Worm (Caenorhabditis elegans): ENCODE data around the gene sox-2.
A peak's percentile ranks its signal among the peaks of the same experiment; 100 is the strongest.

sox-2 gene

DNA sequence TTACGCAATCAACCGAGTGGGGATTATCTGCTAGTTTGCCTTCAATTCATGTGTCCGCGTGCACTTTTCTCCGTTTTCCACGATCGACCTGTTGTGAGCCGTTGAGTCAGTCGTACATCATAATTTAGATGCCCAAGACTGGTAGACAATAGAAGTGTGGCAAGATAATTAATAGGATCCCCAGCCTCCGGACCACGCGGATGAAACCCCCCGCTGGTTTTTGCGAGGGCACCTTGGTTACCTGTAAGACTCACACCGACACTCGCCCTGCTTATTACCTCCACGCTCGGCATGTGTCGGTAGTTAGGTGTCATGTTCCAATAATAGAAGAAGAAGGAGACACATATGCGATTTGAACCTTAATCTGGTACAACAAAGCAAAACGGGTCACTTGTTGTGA, 7.6 kb downstream of the sox-2 start:
- TF ChIP-seq ref-1 (GFP tag; conservative IDR thresholded peaks at IDR 0.05) (no peak), flt-1 (GFP tag; IDR thresholded peaks at IDR 0.05) (0 out of 2 replicates have a peak, but pooled peaks have one; percentile 15), ztf-23 (GFP tag; IDR thresholded peaks at IDR 0.05) (no peak), ztf-29 (GFP tag; IDR thresholded peaks at IDR 0.05) (no peak)

DNA sequence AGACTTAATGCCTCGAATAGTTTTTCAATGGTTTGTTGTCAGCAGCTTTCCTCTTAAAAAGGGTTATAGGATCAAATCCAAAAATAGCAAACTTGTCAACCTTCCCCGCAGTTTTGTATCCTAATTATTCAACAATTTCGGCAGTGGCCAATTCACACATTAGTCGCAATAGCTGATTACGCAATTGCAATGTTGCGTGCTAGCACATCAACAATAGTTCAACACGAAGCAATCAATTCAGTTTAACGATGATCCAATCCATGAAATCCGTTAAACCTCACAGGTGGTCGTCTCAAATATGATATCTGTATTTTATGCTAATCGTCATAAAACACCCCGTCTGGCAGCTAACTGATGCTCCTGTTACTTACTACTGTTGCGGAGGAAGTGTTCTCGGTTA, 10.9 kb downstream of the sox-2 start:
- TF ChIP-seq tab-1 (GFP tag; IDR thresholded peaks at IDR 0.05): 0 out of 2 replicates have a peak, but pooled peaks have one; percentile 53
- TF ChIP-seq klf-2 (GFP tag; conservative IDR thresholded peaks at IDR 0.05): no peak
- no peak for TF ChIP-seq ztf-23 (GFP tag; IDR thresholded peaks at IDR 0.05)
- no peak for TF ChIP-seq flt-1 (GFP tag; IDR thresholded peaks at IDR 0.05)

DNA sequence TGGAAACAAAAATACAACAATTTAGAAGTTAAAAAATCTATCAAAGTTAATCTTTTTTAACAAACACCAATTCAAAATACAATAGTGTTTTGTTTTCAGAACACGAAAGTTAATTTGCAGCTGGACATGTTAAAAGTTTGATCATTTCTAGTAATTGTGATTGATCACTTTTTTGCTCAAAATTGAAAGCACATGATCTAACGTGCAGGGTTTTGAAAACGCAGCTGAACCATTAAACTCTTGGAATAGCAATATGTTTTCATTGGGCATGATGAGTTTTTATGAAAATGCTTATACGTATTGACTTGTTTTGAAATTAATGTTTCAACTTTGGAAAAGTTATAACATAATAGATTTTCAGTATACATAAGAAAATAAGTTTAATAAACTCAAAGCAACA, 16.2 kb downstream of the sox-2 start:
- no peak for TF ChIP-seq klf-2 (GFP tag; conservative IDR thresholded peaks at IDR 0.05)
- no peak for TF ChIP-seq flt-1 (GFP tag; IDR thresholded peaks at IDR 0.05)
- no peak for TF ChIP-seq ref-1 (GFP tag; conservative IDR thresholded peaks at IDR 0.05)
- TF ChIP-seq med-1 (GFP tag; optimal IDR thresholded peaks at IDR 0.05; ENCODE audit: insufficient read depth): no peak
- TF ChIP-seq T22C8.4 (GFP tag; IDR thresholded peaks at IDR 0.05): no peak
- TF ChIP-seq cog-1 (tag; optimal IDR thresholded peaks at IDR 0.05): no peak
- TF ChIP-seq ztf-29 (GFP tag; IDR thresholded peaks at IDR 0.05): no peak
- TF ChIP-seq tab-1 (GFP tag; IDR thresholded peaks at IDR 0.05): no peak

DNA sequence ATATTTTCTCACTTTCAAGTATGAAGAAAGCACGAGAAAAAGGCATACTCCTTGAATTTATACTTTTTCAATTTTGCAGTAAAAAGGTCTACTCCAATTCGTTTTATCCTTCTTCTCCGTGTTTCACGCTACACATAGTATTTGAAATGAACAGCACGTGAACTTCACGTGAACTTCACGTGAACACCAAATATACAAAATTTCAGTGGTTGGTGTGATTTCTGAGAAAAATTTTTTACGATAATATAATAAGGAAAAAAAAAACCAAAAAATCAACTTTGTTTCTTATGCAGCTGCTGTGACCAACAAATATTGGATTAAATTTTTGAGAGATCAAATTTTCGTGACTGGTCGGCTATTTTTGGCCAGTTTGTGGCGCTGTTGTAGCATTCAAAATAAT, 17.1 kb downstream of the sox-2 start:
- TF ChIP-seq T22C8.4 (GFP tag; IDR thresholded peaks at IDR 0.05) (no peak), ztf-23 (GFP tag; IDR thresholded peaks at IDR 0.05) (no peak), ref-1 (GFP tag; conservative IDR thresholded peaks at IDR 0.05) (no peak), flt-1 (GFP tag; IDR thresholded peaks at IDR 0.05) (no peak), cog-1 (tag; optimal IDR thresholded peaks at IDR 0.05) (no peak), ztf-29 (GFP tag; IDR thresholded peaks at IDR 0.05) (no peak), tab-1 (GFP tag; IDR thresholded peaks at IDR 0.05) (no peak), klf-2 (GFP tag; conservative IDR thresholded peaks at IDR 0.05) (no peak), med-1 (GFP tag; optimal IDR thresholded peaks at IDR 0.05; ENCODE audit: insufficient read depth) (no peak)

DNA sequence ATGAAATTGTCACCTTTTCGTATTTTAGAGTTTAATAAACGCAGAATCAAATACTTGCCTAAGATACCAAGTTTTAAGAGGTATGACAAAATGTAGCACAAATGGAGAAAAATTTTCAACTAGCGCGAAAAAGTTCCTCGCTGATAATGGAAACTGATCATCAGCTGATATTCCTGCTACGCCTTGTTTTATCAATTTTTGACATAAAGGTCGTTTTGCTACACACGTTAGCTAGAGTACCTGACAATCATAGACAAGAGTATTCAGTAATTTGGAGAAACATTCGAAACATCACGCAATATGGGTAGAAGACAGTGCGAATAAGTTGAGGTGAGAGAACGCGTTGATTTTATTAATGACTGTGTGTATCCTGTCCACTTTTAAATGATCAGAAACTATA, 17.8 kb downstream of the sox-2 start:
- TF ChIP-seq flt-1 (GFP tag; IDR thresholded peaks at IDR 0.05) (no peak), ztf-23 (GFP tag; IDR thresholded peaks at IDR 0.05) (no peak), tab-1 (GFP tag; IDR thresholded peaks at IDR 0.05) (no peak), ref-1 (GFP tag; conservative IDR thresholded peaks at IDR 0.05) (no peak), ztf-29 (GFP tag; IDR thresholded peaks at IDR 0.05) (no peak), T22C8.4 (GFP tag; IDR thresholded peaks at IDR 0.05) (no peak), cog-1 (tag; optimal IDR thresholded peaks at IDR 0.05) (no peak), klf-2 (GFP tag; conservative IDR thresholded peaks at IDR 0.05) (no peak), med-1 (GFP tag; optimal IDR thresholded peaks at IDR 0.05; ENCODE audit: insufficient read depth) (no peak)

DNA sequence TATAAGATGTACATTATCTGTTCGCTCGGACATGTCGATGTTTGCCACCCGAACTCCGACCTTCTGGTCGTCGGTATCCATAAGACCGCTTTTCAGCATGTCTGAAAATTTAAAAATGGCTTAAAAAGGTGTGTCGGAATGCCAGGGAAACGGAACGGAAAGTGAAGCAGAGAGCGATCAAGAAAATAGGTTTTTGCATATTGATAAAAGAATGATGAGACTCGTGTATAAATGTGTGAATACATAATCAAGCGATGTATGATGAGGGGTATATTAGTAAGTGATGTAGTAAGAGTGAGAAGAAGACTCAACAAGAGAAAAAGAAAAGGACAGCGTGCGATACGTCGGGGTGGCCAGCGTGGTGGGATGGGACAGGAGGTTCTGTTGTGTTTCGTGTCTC, 21.1 kb downstream of the sox-2 start, which contains the start of gene acl-12:
Gene acl-12 (minus strand): TSS at position 101 of the 400 bp plus-strand sequence.
- no peak for TF ChIP-seq med-1 (GFP tag; optimal IDR thresholded peaks at IDR 0.05; ENCODE audit: insufficient read depth)
- TF ChIP-seq flt-1 (GFP tag; IDR thresholded peaks at IDR 0.05): no peak
- no peak for TF ChIP-seq ref-1 (GFP tag; conservative IDR thresholded peaks at IDR 0.05)
- no peak for TF ChIP-seq ztf-23 (GFP tag; IDR thresholded peaks at IDR 0.05)
- no peak for TF ChIP-seq klf-2 (GFP tag; conservative IDR thresholded peaks at IDR 0.05)
- TF ChIP-seq cog-1 (tag; optimal IDR thresholded peaks at IDR 0.05): no peak
- TF ChIP-seq ztf-29 (GFP tag; IDR thresholded peaks at IDR 0.05): no peak
- no peak for TF ChIP-seq T22C8.4 (GFP tag; IDR thresholded peaks at IDR 0.05)
- no peak for TF ChIP-seq tab-1 (GFP tag; IDR thresholded peaks at IDR 0.05)

DNA sequence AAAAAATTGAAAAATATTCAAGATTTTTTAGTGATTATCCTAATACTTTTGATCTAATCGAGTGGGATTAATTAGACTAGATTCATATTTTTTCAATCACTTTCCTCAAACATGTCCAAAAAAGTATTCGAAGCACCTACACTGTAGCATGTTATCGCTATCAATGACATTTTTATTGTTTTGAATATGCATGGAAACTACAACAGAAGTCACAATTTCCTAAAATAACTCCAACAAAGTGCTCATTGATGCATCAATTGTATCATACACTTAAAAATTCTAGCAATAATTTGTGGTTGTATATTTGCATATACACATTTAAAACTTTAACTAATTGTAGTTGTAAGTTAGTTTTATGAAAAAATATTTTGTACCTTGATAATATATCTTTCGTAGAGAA, 23.4 kb downstream of the sox-2 start:
- TF ChIP-seq med-1 (GFP tag; optimal IDR thresholded peaks at IDR 0.05; ENCODE audit: insufficient read depth): no peak
- no peak for TF ChIP-seq ztf-23 (GFP tag; IDR thresholded peaks at IDR 0.05)
- no peak for TF ChIP-seq tab-1 (GFP tag; IDR thresholded peaks at IDR 0.05)
- no peak for TF ChIP-seq ref-1 (GFP tag; conservative IDR thresholded peaks at IDR 0.05)
- TF ChIP-seq cog-1 (tag; optimal IDR thresholded peaks at IDR 0.05): no peak
- no peak for TF ChIP-seq klf-2 (GFP tag; conservative IDR thresholded peaks at IDR 0.05)
- TF ChIP-seq ztf-29 (GFP tag; IDR thresholded peaks at IDR 0.05): no peak
- no peak for TF ChIP-seq flt-1 (GFP tag; IDR thresholded peaks at IDR 0.05)
- TF ChIP-seq T22C8.4 (GFP tag; IDR thresholded peaks at IDR 0.05): no peak

DNA sequence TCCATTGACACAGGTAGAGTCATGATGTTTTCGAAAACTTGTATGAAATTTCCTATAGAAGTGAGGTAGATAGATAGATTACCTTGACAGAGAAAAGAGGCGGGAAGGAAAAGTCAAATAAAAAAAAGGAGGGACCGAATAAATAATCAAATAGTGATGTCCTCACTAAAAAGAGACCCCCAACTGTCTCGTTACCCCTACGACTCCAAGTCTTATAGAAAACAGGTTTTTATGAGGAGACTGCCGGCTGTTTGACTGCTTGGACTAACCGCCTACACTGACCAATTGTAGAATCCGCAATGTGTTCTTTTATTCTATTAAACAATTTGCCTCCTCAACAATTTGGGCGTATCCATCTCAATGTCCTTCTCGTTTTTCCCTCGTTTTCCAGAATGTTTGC, 25.6 kb downstream of the sox-2 start, which contains the start of gene C01C10.2:
Gene C01C10.2 (minus strand): TSS at position 170 of the 400 bp plus-strand sequence.
- TF ChIP-seq T22C8.4 (GFP tag; IDR thresholded peaks at IDR 0.05): no peak
- no peak for TF ChIP-seq ref-1 (GFP tag; conservative IDR thresholded peaks at IDR 0.05)
- TF ChIP-seq ztf-23 (GFP tag; IDR thresholded peaks at IDR 0.05): no peak
- no peak for TF ChIP-seq flt-1 (GFP tag; IDR thresholded peaks at IDR 0.05)
- TF ChIP-seq med-1 (GFP tag; optimal IDR thresholded peaks at IDR 0.05; ENCODE audit: insufficient read depth): no peak
- TF ChIP-seq klf-2 (GFP tag; conservative IDR thresholded peaks at IDR 0.05): no peak
- TF ChIP-seq ztf-29 (GFP tag; IDR thresholded peaks at IDR 0.05): no peak
- no peak for TF ChIP-seq cog-1 (tag; optimal IDR thresholded peaks at IDR 0.05)
- no peak for TF ChIP-seq tab-1 (GFP tag; IDR thresholded peaks at IDR 0.05)

DNA sequence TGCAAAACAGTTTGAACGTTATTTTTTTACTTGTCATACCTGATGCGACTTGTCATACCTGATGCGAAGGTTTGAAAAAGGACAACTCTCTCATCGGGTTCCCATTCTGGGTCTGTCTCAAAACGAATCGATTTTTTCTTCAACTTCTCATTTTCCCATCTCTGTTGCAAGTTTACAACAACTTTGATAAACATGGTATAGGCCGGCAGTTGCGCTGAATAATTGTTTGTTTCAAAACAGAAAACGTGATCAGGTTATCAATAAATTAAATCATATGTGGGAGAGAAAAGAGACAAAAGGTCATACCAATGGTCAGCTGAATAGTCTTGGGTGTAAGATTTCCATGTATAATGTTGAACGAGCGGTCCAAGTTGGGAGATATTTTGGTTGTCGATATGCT, 26.6 kb downstream of the sox-2 start:
- TF ChIP-seq ztf-23 (GFP tag; IDR thresholded peaks at IDR 0.05) (no peak), ztf-29 (GFP tag; IDR thresholded peaks at IDR 0.05) (no peak), cog-1 (tag; optimal IDR thresholded peaks at IDR 0.05) (no peak), T22C8.4 (GFP tag; IDR thresholded peaks at IDR 0.05) (no peak), flt-1 (GFP tag; IDR thresholded peaks at IDR 0.05) (no peak), ref-1 (GFP tag; conservative IDR thresholded peaks at IDR 0.05) (no peak), med-1 (GFP tag; optimal IDR thresholded peaks at IDR 0.05; ENCODE audit: insufficient read depth) (no peak), klf-2 (GFP tag; conservative IDR thresholded peaks at IDR 0.05) (no peak), tab-1 (GFP tag; IDR thresholded peaks at IDR 0.05) (no peak)

DNA sequence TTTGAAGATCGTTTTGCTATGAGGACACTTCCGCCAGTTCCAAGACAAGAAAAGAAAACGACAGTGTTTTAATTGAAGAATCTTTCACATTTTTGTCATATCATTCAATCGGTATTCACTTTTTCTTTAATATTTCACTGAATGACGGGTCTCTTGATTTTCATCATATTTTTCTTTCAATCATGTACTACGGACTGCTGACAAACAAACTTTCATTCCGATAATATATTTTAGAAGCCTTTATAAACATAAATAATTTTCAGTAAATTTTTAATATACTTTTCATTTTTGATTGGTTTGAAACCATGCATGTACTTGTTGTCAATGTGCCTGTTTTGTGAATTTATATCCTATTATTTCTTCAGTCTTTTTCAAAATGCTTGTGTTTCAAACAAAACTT, 30.3 kb downstream of the sox-2 start, which contains the start of gene clc-5:
Gene clc-5 (plus strand): TSS at position 301 of the 400 bp plus-strand sequence.
- TF ChIP-seq ztf-29 (GFP tag; IDR thresholded peaks at IDR 0.05) (no peak), ztf-23 (GFP tag; IDR thresholded peaks at IDR 0.05) (no peak), ref-1 (GFP tag; conservative IDR thresholded peaks at IDR 0.05) (no peak), klf-2 (GFP tag; conservative IDR thresholded peaks at IDR 0.05) (no peak), cog-1 (tag; optimal IDR thresholded peaks at IDR 0.05) (no peak), flt-1 (GFP tag; IDR thresholded peaks at IDR 0.05) (no peak), tab-1 (GFP tag; IDR thresholded peaks at IDR 0.05) (no peak), med-1 (GFP tag; optimal IDR thresholded peaks at IDR 0.05; ENCODE audit: insufficient read depth) (no peak), T22C8.4 (GFP tag; IDR thresholded peaks at IDR 0.05) (no peak)
